Worm (Caenorhabditis elegans): ENCODE measurements around the gene fbl-1.

- TF ChIP-seq ama-1 (optimal IDR thresholded peaks at IDR 0.05) (no peak), tra-4 (tag; optimal IDR thresholded peaks at IDR 0.05) (no peak), aly-1 (tag; optimal IDR thresholded peaks at IDR 0.05) (no peak), flt-1 (GFP tag; IDR thresholded peaks at IDR 0.05) (no peak), tbx-37 (GFP tag; conservative IDR thresholded peaks at IDR 0.05) (no peak), B0310.2 (tag; optimal IDR thresholded peaks at IDR 0.05) (no peak), pes-1 (GFP tag; IDR thresholded peaks at IDR 0.05) (no peak), ceh-13 (GFP tag; optimal IDR thresholded peaks at IDR 0.05) (no peak), ceh-36 (tag; optimal IDR thresholded peaks at IDR 0.05) (no peak), ets-7 (tag; optimal IDR thresholded peaks at IDR 0.05) (no peak)
Observed at ce11 chrIV:9566505-9566904, 25.9 kb downstream of the fbl-1 start, which contains the start of gene lron-14.

Measured in whole organism, early embryonic.